Fruit fly (Drosophila melanogaster) whole organism: ENCODE data around the gene CG32537.
A peak's percentile ranks its signal among the peaks of the same experiment; 100 is the strongest.

Experiments used
- Dll ChIP-seq: fragments of >200 bp; optimal IDR thresholded peaks from 2 replicates; lab custom pipeline; 2017
- pan ChIP-seq: fragments of >200 bp; optimal IDR thresholded peaks from 2 replicates; lab custom pipeline; 2017
- psq ChIP-seq: fragments of >200 bp; optimal IDR thresholded peaks from 2 replicates; lab custom pipeline; 2017

DNA sequence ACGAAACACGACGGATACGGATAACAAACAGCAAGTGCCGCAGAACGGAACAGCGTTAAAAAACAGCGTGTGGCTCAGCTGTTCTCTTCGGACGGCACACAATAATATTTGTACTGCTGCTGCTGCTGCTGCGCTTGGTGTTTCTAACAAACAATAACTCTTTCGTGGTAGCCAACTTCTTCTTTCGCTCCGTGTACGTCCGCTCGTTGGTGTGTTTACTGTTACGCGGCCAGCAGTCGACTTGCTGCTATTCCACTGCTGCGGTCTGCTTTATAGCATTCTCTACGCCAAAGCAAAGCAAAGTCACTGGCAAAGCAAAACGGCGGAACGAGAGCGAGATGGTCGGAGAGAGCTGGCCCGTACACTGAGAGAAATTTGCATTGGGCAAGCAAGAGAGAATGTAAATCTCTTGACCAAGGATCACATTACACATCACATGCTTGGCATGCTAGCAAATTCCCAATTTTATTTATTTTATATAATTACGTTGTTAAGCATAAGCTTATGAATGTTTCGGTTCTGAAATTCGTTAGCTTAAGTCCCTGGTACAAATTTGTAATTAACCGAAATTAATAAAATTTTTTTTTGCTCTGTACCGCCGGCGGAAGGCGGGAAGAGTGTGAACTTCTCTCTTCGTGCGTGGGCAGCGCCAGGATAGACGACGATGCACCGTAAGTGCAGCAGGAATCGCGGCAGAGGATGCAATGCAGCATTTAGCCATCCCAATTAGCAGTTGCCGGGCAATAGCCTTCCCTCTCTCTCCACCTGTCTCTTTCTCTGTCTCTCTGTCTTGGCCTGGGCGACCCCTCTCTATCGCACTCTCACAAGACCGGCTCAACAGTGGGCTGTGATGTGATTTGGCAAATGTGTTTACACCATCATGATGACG, 45.7 kb upstream of the CG32537 start, which contains the start of gene out:
- peak; percentile 54 for TF ChIP-seq Dll (lab: Kevin White, UChicago)
- TF ChIP-seq psq (lab: Kevin White, UChicago): no peak
- no peak for TF ChIP-seq pan (lab: Kevin White, UChicago)
